Fruit fly (Drosophila melanogaster) whole organism, embryonic: ENCODE data around the gene CG43993.

Source experiments
- CG7271 ChIP-seq: fragments of 200-800 bp; sonication (Bioruptor generic); optimal IDR thresholded peaks from 2 replicates; lab custom pipeline; 2018; ENCODE audit warnings: missing biosample characterization, mild to moderate bottlenecking, missing genetic modification characterization, moderate library complexity
- CG8089 ChIP-seq: fragments of 200-800 bp; sonication (Bioruptor generic); optimal IDR thresholded peaks from 3 replicates; lab custom pipeline; 2016; ENCODE audit warnings: missing biosample characterization, missing genetic modification characterization

dm6 chr3L:12021903-12022302, 10.5 kb upstream of the CG43993 start:
- TF ChIP-seq CG7271 (tag; lab: Kevin White, UChicago) (no peak), CG8089 (GFP tag; lab: Kevin White, UChicago) (no peak)
